Worm (Caenorhabditis elegans): Measurements from ENCODE around the gene oac-21.

oac-21 gene

ce11 chrIV:3917405-3917804 lies 28.3 kb downstream of the oac-21 start, which contains the start of gene F56D6.14:
F56D6.14 (plus strand) TSS chrIV:3917705.
- TF ChIP-seq dpl-1 (GFP tag; optimal IDR thresholded peaks at IDR 0.05) (no peak), egl-18 (GFP tag; IDR thresholded peaks at IDR 0.05) (no peak), B0035.1 (tag; optimal IDR thresholded peaks at IDR 0.05) (no peak), F52B5.7 (tag; optimal IDR thresholded peaks at IDR 0.05) (no peak), tbx-9 (tag; optimal IDR thresholded peaks at IDR 0.05; ENCODE audit: borderline replicate concordance) (no peak), bed-1 (GFP tag; IDR thresholded peaks at IDR 0.05) (no peak), ztf-3 (GFP tag; optimal IDR thresholded peaks at IDR 0.05) (no peak), ccch-3 (GFP tag; optimal IDR thresholded peaks at IDR 0.05) (no peak), mel-28 (tag; optimal IDR thresholded peaks at IDR 0.05; ENCODE audit: borderline replicate concordance) (no peak), F37B4.10 (GFP tag; IDR thresholded peaks at IDR 0.05) (no peak), sdz-38 (tag; optimal IDR thresholded peaks at IDR 0.05) (no peak), ztf-26 (tag; optimal IDR thresholded peaks at IDR 0.05) (no peak), C06A6.2 (GFP tag; conservative IDR thresholded peaks at IDR 0.05) (no peak), attf-3 (GFP tag; conservative IDR thresholded peaks at IDR 0.05) (no peak), repo-1 (tag; optimal IDR thresholded peaks at IDR 0.05) (no peak), bed-2 (GFP tag; IDR thresholded peaks at IDR 0.05) (no peak), egrh-3 (GFP tag; IDR thresholded peaks at IDR 0.05) (no peak), madf-8 (GFP tag; conservative IDR thresholded peaks at IDR 0.05) (no peak)

ce11 chrIV:3918160-3918559 lies 29.1 kb downstream of the oac-21 start, which contains the start of gene F56D6.23:
F56D6.23 (plus strand) TSS chrIV:3918460.
- no peak for TF ChIP-seq rec-8 (tag; optimal IDR thresholded peaks at IDR 0.05)
- no peak for TF ChIP-seq athp-1 (tag; optimal IDR thresholded peaks at IDR 0.05)
- no peak for TF ChIP-seq lin-35 (GFP tag; optimal IDR thresholded peaks at IDR 0.05)
- TF ChIP-seq lsy-27 (tag; optimal IDR thresholded peaks at IDR 0.05; ENCODE audit: borderline replicate concordance, insufficient read depth), result no peak
- no peak for TF ChIP-seq nhr-80 (tag; optimal IDR thresholded peaks at IDR 0.05)
- TF ChIP-seq mel-28 (tag; optimal IDR thresholded peaks at IDR 0.05; ENCODE audit: borderline replicate concordance), result no peak
- TF ChIP-seq F55B11.4 (tag; optimal IDR thresholded peaks at IDR 0.05; ENCODE audit: borderline replicate concordance, insufficient read depth), result no peak
- no peak for TF ChIP-seq ceh-100 (GFP tag; IDR thresholded peaks at IDR 0.05)
- TF ChIP-seq dpl-1 (GFP tag; optimal IDR thresholded peaks at IDR 0.05), result no peak
- no peak for TF ChIP-seq lir-1 (GFP tag; conservative IDR thresholded peaks at IDR 0.05)
- no peak for TF ChIP-seq pha-4 (tag; optimal IDR thresholded peaks at IDR 0.05)
- TF ChIP-seq egrh-3 (GFP tag; IDR thresholded peaks at IDR 0.05), result no peak
- no peak for TF ChIP-seq K11D2.4 (GFP tag; IDR thresholded peaks at IDR 0.05)
- no peak for TF ChIP-seq akir-1 (GFP tag; optimal IDR thresholded peaks at IDR 0.05)
- no peak for TF ChIP-seq Y53F4B.3 (GFP tag; IDR thresholded peaks at IDR 0.05)
- TF ChIP-seq ceh-79 (tag; optimal IDR thresholded peaks at IDR 0.05), result no peak
- no peak for TF ChIP-seq F57C9.4 (tag; optimal IDR thresholded peaks at IDR 0.05)
- TF ChIP-seq T07F8.4 (tag; optimal IDR thresholded peaks at IDR 0.05), result no peak
- no peak for TF ChIP-seq atf-7 (tag; optimal IDR thresholded peaks at IDR 0.05)

- TF ChIP-seq let-607 (tag; optimal IDR thresholded peaks at IDR 0.05) (no peak), rcor-1 (GFP tag; IDR thresholded peaks at IDR 0.05) (no peak), tlf-1 (GFP tag; optimal IDR thresholded peaks at IDR 0.05) (no peak), K11D2.4 (GFP tag; IDR thresholded peaks at IDR 0.05) (no peak), nhr-27 (tag; optimal IDR thresholded peaks at IDR 0.05) (no peak), ceh-40 (GFP tag; IDR thresholded peaks at IDR 0.05) (no peak), T07F8.4 (tag; optimal IDR thresholded peaks at IDR 0.05) (no peak), B0035.1 (tag; optimal IDR thresholded peaks at IDR 0.05) (no peak), egl-18 (GFP tag; IDR thresholded peaks at IDR 0.05) (no peak), lsy-27 (tag; optimal IDR thresholded peaks at IDR 0.05; ENCODE audit: borderline replicate concordance, insufficient read depth) (no peak), K12H6.12 (tag; optimal IDR thresholded peaks at IDR 0.05) (no peak), atf-7 (tag; optimal IDR thresholded peaks at IDR 0.05) (no peak), dpl-1 (GFP tag; optimal IDR thresholded peaks at IDR 0.05) (no peak), unc-62 (GFP tag; optimal IDR thresholded peaks at IDR 0.05) (no peak), die-1 (tag; optimal IDR thresholded peaks at IDR 0.05) (no peak), ztf-28 (GFP tag; IDR thresholded peaks at IDR 0.05) (no peak), chd-7 (tag; optimal IDR thresholded peaks at IDR 0.05) (no peak), lin-40 (tag; optimal IDR thresholded peaks at IDR 0.05) (no peak), ceh-91 (GFP tag; IDR thresholded peaks at IDR 0.05) (no peak)
Measured at ce11 chrIV:3919506-3919905, 30.4 kb downstream of the oac-21 start, which contains the start of gene srz-19. srz-19 (plus strand) TSS chrIV:3919806.
